Fruit fly (Drosophila melanogaster) Kc167 (cell line): Measurements from ENCODE around the gene Kmn1.

Experiments
- Myc ChIP-seq: fragments of >200 bp; optimal IDR thresholded peaks from 2 replicates; lab custom pipeline; 2017; ENCODE audit warnings: missing external identifiers
- Sin3A ChIP-seq: fragments of >200 bp; optimal IDR thresholded peaks from 2 replicates; lab custom pipeline; 2018; ENCODE audit warnings: missing external identifiers
- h ChIP-seq: fragments of >200 bp; optimal IDR thresholded peaks from 3 replicates; lab custom pipeline; 2018; ENCODE audit warnings: missing external identifiers
- insv ChIP-seq: fragments of >200 bp; optimal IDR thresholded peaks from 3 replicates; lab custom pipeline; 2018; ENCODE audit warnings: missing external identifiers
- psq ChIP-seq: fragments of >200 bp; optimal IDR thresholded peaks from 2 replicates; lab custom pipeline; 2017; ENCODE audit warnings: missing external identifiers
- ttk ChIP-seq: sonication (Bioruptor generic); optimal IDR thresholded peaks from 2 replicates; lab custom pipeline; 2017; ENCODE audit warnings: missing external identifiers

The Kmn1 gene

DNA sequence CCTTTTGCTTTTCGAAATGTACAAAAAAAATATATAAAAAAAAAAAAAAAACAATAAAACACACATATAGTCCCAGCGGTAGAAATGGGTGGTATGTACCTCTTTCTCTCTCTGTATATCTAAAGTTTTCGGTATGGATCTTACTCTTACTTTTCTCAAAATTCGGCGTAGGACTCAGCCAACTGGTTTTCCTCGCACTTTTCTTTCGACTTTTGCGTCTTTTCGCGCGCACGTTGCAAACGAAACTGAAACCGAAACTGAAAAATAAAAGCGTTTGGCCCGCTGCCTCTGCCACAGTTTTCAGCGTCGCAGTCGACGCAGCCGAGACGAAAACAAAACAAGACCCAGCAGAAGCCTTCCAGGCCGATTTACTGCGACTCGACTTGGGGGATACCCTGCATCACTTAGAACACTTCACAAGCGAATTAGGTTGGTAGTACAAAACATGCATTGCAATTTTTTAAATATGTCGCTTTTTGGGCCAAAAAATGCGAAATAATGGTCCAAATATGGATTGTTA lies 13.8 kb downstream of the Kmn1 start, which contains the start of gene CG1572:
CG1572 (minus strand) TSS at position 266 of the 520 bp plus-strand sequence.
- no peak for TF ChIP-seq insv

- TF ChIP-seq ttk (lab: Kevin White, UChicago), result no peak
- TF ChIP-seq psq, result no peak
- no peak for TF ChIP-seq h
- TF ChIP-seq Sin3A (lab: Kevin White, UChicago), result no peak
- no peak for TF ChIP-seq insv
- no peak for TF ChIP-seq Myc (lab: Kevin White, UChicago)
These were observed 15.5 kb downstream of the Kmn1 start for dm6 chrX:11556774-11557173.

DNA sequence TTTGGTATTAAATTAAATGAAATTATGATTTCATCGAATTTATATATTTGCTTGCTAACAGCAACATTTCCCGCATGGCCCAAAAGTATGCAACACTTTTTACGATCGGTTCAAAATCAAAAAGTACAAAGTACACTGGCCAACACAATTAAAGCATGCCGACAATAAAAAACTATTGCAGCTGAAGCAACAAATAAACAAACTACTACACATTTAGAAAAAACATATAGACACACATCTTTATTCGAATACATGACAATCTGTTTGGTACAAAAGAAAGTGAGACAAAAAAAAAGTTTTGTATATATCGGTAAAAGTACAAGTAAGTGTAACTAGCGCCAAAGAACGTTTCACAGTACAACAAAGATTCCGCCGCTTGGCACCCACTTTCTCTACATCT lies 17.2 kb downstream of the Kmn1 start:
- TF ChIP-seq h, result no peak
- no peak for TF ChIP-seq ttk (lab: Kevin White, UChicago)
- TF ChIP-seq Sin3A (lab: Kevin White, UChicago), result no peak
- no peak for TF ChIP-seq Myc (lab: Kevin White, UChicago)
- no peak for TF ChIP-seq insv
- TF ChIP-seq psq, result no peak

dm6 chrX:11550078-11550477 lies 22.2 kb downstream of the Kmn1 start:
- TF ChIP-seq ttk (lab: Kevin White, UChicago) (no peak), Myc (lab: Kevin White, UChicago) (no peak), h (no peak), Sin3A (lab: Kevin White, UChicago) (no peak), insv (no peak), psq (no peak)

DNA sequence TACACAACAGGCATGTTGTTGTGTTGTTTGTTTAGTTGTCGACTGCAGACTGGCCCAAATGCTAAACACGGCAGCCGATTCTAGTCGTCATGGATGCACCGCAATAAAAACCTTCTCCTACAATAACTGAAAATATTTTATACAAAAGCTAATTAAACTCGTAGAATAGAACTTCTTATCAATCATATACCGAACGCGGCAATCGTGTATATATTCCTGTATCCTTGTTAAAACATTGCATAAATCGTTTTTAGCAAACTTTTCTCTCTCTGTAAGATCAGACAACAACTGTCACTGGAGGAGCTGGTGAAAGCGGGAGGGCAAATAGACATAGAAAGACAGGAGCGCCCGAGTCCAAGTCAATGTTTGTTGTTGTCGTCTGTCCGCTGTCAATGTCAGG lies 23.5 kb downstream of the Kmn1 start:
- no peak for TF ChIP-seq insv
- no peak for TF ChIP-seq psq
- no peak for TF ChIP-seq Sin3A (lab: Kevin White, UChicago)
- no peak for TF ChIP-seq Myc (lab: Kevin White, UChicago)
- TF ChIP-seq ttk (lab: Kevin White, UChicago), result no peak
- no peak for TF ChIP-seq h

DNA sequence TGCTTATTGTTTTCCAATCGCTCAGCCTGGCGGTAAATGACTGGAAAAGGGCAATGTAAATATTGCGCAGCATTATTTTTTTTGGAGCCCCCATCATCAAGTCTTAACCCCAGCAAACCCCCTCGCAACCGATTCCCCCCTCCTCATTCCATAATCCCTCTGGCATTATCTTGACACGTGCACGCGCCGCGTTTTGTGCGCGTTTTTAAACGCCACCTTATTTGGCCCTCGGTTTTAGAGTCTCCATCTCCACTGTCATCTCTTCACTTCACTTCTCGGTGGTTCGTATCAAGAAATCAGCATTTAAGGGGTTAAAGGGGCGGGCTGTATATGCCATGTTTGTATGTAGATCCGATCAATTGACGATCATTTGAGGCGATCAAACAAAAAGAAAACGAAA lies 25.3 kb downstream of the Kmn1 start:
- TF ChIP-seq psq (no peak), ttk (lab: Kevin White, UChicago) (no peak), Myc (lab: Kevin White, UChicago) (no peak), insv (no peak), Sin3A (lab: Kevin White, UChicago) (no peak), h (no peak)

- TF ChIP-seq Sin3A (lab: Kevin White, UChicago), result no peak
- no peak for TF ChIP-seq psq
- TF ChIP-seq insv, result no peak
- no peak for TF ChIP-seq Myc (lab: Kevin White, UChicago)
- no peak for TF ChIP-seq ttk (lab: Kevin White, UChicago)
- TF ChIP-seq h, result no peak
These were observed 27.3 kb downstream of the Kmn1 start for dm6 chrX:11544951-11545426.

dm6 chrX:11544110-11544950 lies 27.9 kb downstream of the Kmn1 start:
- TF ChIP-seq h (no peak), Myc (lab: Kevin White, UChicago) (no peak), ttk (lab: Kevin White, UChicago) (no peak), insv (no peak), Sin3A (lab: Kevin White, UChicago) (no peak), psq (no peak)

dm6 chrX:11543318-11543717 lies 28.9 kb downstream of the Kmn1 start:
- TF ChIP-seq Myc (lab: Kevin White, UChicago), result no peak
- TF ChIP-seq Sin3A (lab: Kevin White, UChicago), result no peak
- no peak for TF ChIP-seq ttk (lab: Kevin White, UChicago)
- no peak for TF ChIP-seq h
- TF ChIP-seq insv, result no peak
- no peak for TF ChIP-seq psq

dm6 chrX:11542502-11542901 lies 29.7 kb downstream of the Kmn1 start:
- TF ChIP-seq insv (no peak), Myc (lab: Kevin White, UChicago) (no peak), Sin3A (lab: Kevin White, UChicago) (no peak), ttk (lab: Kevin White, UChicago) (no peak), h (no peak), psq (no peak)

DNA sequence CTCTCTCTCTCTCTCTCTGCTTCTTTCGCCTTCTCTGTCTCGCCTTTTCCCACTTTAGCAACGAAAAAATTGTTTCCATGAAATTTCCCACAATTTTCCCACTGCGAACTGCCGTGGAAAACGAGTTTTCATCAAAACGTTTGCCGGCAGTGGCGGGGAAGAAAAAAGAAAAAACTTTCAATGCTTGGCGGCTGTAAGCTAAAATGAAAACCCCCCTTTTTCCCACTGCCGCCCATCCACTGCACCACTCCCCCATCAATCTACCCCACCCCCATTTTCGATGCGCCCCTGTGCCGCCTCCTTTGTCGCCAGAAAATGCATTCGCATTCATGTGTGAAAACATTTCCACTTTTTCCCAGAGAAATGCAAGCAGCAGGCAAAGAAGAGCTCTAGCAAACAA lies 41.0 kb downstream of the Kmn1 start:
- TF ChIP-seq ttk (lab: Kevin White, UChicago) (no peak), h (no peak), Sin3A (lab: Kevin White, UChicago) (no peak), Myc (lab: Kevin White, UChicago) (no peak), insv (no peak), psq (no peak)

DNA sequence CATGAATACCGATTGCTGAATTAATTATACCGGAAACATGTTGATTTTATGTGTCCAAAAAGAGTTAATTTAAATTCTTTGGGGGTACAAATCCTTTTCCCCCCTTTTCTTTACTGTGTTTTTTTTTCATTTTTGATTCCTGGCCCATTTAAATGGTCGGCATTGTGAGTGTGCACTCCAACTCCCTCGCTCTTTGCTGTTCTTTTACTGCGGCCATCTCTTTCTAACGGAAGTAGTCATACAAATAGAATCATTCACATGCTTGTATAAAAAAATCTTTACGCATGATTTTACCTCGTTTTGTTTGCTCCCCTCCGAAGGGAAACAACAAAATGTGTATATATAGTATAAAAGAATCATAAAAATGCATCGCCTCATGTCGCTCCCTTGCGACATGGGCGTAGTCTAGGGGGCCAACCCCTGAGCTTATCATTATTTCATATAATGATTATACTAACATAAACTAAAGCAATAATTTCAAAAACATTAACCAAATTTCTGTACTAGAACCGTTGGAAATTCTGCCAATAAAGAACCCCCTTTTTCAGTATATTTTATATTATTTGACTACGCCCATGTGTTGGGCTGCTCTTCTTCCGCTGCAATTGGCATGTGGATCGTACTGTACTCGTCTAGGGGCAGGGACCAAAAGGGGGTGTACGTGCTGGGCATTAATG lies 44.1 kb downstream of the Kmn1 start:
- TF ChIP-seq Sin3A (lab: Kevin White, UChicago), result no peak
- TF ChIP-seq psq, result no peak
- TF ChIP-seq h, result no peak
- TF ChIP-seq ttk (lab: Kevin White, UChicago), result no peak
